Worm (Caenorhabditis elegans) whole organism, L3 larva: ENCODE results near the gene adbp-1.

ENCODE experiments used
- R02D3.7 ChIP-seq: fragments of 150-350 bp; optimal IDR thresholded peaks from 2 replicates; lab custom pipeline; 2014; ENCODE audit warnings: missing biosample characterization, missing genetic modification characterization
- ZK546.5 ChIP-seq: sonication (generic microtip); optimal IDR thresholded peaks from 2 replicates; lab custom pipeline; 2017; ENCODE audit warnings: missing biosample characterization, missing genetic modification characterization
- ama-1 ChIP-seq: fragments of 150-350 bp; optimal IDR thresholded peaks from 2 replicates; lab custom pipeline; 2018
- elt-2 ChIP-seq: sonication (generic microtip); optimal IDR thresholded peaks from 2 replicates; lab custom pipeline; 2016; ENCODE audit warnings: missing genetic modification reagents, mild to moderate bottlenecking, missing genetic modification characterization, missing compliant biosample characterization
- lin-15B ChIP-seq: fragments of 150-350 bp; optimal IDR thresholded peaks from 2 replicates; lab custom pipeline; 2014; ENCODE audit warnings: missing biosample characterization, missing genetic modification characterization
- lsy-12 ChIP-seq: sonication (generic microtip); optimal IDR thresholded peaks from 2 replicates; lab custom pipeline; 2016; ENCODE audit warnings: mild to moderate bottlenecking, missing genetic modification characterization, missing compliant biosample characterization
- nhr-237 ChIP-seq: fragments of 150-350 bp; optimal IDR thresholded peaks from 2 replicates; lab custom pipeline; 2014; ENCODE audit warnings: missing biosample characterization, missing genetic modification characterization
- nhr-76 ChIP-seq: fragments of 150-350 bp; sonication (generic microtip); optimal IDR thresholded peaks from 5 replicates; lab custom pipeline; 2014; ENCODE audit warnings: missing biosample characterization, missing genetic modification characterization
- snpc-4 ChIP-seq: fragments of 150-350 bp; optimal IDR thresholded peaks from 2 replicates; lab custom pipeline; 2014; ENCODE audit warnings: missing biosample characterization, missing genetic modification characterization
- unc-39 ChIP-seq: sonication (generic microtip); optimal IDR thresholded peaks from 4 replicates; lab custom pipeline; 2017; ENCODE audit warnings: missing biosample characterization, missing genetic modification characterization
- unc-62 ChIP-seq: fragments of 150-350 bp; sonication (generic microtip); optimal IDR thresholded peaks from 4 replicates; lab custom pipeline; 2014; ENCODE audit warnings: missing biosample characterization, missing genetic modification reagents, missing genetic modification characterization
- zag-1 ChIP-seq: fragments of 150-350 bp; optimal IDR thresholded peaks from 2 replicates; lab custom pipeline; 2014; ENCODE audit warnings: missing biosample characterization, missing genetic modification characterization
- ztf-11 ChIP-seq: fragments of 150-350 bp; optimal IDR thresholded peaks from 2 replicates; lab custom pipeline; 2014; ENCODE audit warnings: missing biosample characterization, missing genetic modification characterization

ce11 chrII:11443128-11443527 lies 834 bp upstream of the adbp-1 start:
- TF ChIP-seq lin-15B (tag; lab: Kevin White, UChicago), result no peak
- no peak for TF ChIP-seq lsy-12 (tag; lab: Kevin White, UChicago)
- no peak for TF ChIP-seq ZK546.5 (tag; lab: Kevin White, UChicago)
- TF ChIP-seq ztf-11, result no peak
- TF ChIP-seq R02D3.7 (tag; lab: Kevin White, UChicago), result no peak
- no peak for TF ChIP-seq ama-1 (lab: Kevin White, UChicago)
- no peak for TF ChIP-seq nhr-237 (tag; lab: Kevin White, UChicago)
- TF ChIP-seq snpc-4 (tag; lab: Kevin White, UChicago), result no peak
- TF ChIP-seq unc-39, result no peak
- TF ChIP-seq unc-62 (GFP tag; lab: Kevin White, UChicago), result no peak
- no peak for TF ChIP-seq zag-1 (tag; lab: Kevin White, UChicago)
- no peak for TF ChIP-seq nhr-76
- TF ChIP-seq elt-2 (tag; lab: Kevin White, UChicago), result no peak
